Worm (Caenorhabditis elegans) whole organism, early embryonic: ENCODE measurements around the gene hach-1.

Experiments used
- ama-1 ChIP-seq: fragments of 150-350 bp; optimal IDR thresholded peaks from 2 replicates; lab custom pipeline; 2014
- ceh-13 ChIP-seq: fragments of 200-800 bp; sonication (Bioruptor generic); optimal IDR thresholded peaks from 2 replicates; lab custom pipeline; 2018; ENCODE audit warnings: mild to moderate bottlenecking, missing genetic modification characterization, missing compliant biosample characterization
- pes-1 ChIP-seq: fragments of 200-800 bp; sonication (Bioruptor generic); IDR thresholded peaks from 2 replicates; pipeline ENCODE4 v1.3.6; 2022; ENCODE audit warnings: missing genetic modification reagents, missing genetic modification characterization, missing compliant biosample characterization

DNA sequence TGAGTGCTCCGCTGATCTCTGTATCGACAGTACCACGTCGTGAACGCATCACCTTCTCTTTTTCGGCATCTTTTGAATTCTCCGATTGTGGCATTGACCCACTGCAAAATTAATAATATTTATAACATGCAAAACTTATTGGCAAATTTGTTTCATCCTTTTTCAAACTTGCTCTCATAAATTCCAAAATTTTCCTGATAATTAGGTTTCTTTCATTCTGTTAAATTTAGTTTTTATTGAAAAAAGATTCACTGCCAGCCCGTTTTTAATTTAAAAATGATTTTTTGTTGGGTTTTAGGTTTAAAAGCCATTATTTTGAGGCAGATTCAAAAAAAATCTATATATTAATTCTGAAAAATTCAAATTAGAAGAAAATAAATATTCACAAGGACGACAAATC lies 44.7 kb downstream of the hach-1 start, which contains the start of gene wdr-37:
- no peak for TF ChIP-seq pes-1 (GFP tag; lab: Robert Waterston, UW)
- no peak for TF ChIP-seq ceh-13 (GFP tag; lab: Kevin White, UChicago)
- TF ChIP-seq ama-1 (lab: Kevin White, UChicago), result no peak
